Fruit fly (Drosophila melanogaster) whole organism, embryonic: ENCODE measurements around the gene CG13690.

ENCODE experiments used
- Aef1 ChIP-seq: fragments of 200-800 bp; sonication (Bioruptor generic); IDR thresholded peaks from 3 replicates; pipeline ENCODE4 v1.3.6; 2022; ENCODE audit warnings: missing biosample characterization, missing genetic modification characterization
- C15 ChIP-seq: fragments of 200-800 bp; sonication (Bioruptor generic); IDR thresholded peaks from 3 replicates; pipeline ENCODE4 v1.3.6; 2022; ENCODE audit warnings: missing biosample characterization, missing genetic modification characterization
- CG10267 ChIP-seq: fragments of 200-800 bp; sonication (Bioruptor generic); optimal IDR thresholded peaks from 2 replicates; lab custom pipeline; 2018; ENCODE audit warnings: missing biosample characterization, mild to moderate bottlenecking, missing genetic modification characterization, moderate library complexity
- CG10543 ChIP-seq: fragments of 200-800 bp; sonication (Bioruptor generic); optimal IDR thresholded peaks from 3 replicates; lab custom pipeline; 2017; ENCODE audit warnings: missing biosample characterization, mild to moderate bottlenecking, missing genetic modification characterization, moderate library complexity
- CG12769 ChIP-seq: fragments of 200-800 bp; sonication (Bioruptor generic); optimal IDR thresholded peaks from 2 replicates; lab custom pipeline; 2019; ENCODE audit warnings: missing biosample characterization, mild to moderate bottlenecking, missing genetic modification characterization, moderate library complexity
- CG2116 ChIP-seq: fragments of 200-800 bp; sonication (Bioruptor generic); optimal IDR thresholded peaks from 3 replicates; lab custom pipeline; 2018; ENCODE audit warnings: missing biosample characterization, mild to moderate bottlenecking, missing genetic modification characterization
- CG2202 ChIP-seq: fragments of 200-800 bp; sonication (Bioruptor generic); optimal IDR thresholded peaks from 2 replicates; lab custom pipeline; 2018; ENCODE audit warnings: missing biosample characterization, mild to moderate bottlenecking, missing genetic modification characterization
- CG2678 ChIP-seq: fragments of 200-800 bp; sonication (Bioruptor generic); optimal IDR thresholded peaks from 3 replicates; lab custom pipeline; 2019; ENCODE audit warnings: missing biosample characterization, mild to moderate bottlenecking, missing genetic modification characterization, moderate library complexity
- CG31365 ChIP-seq: fragments of 200-800 bp; sonication (Bioruptor generic); optimal IDR thresholded peaks from 2 replicates; lab custom pipeline; 2018; ENCODE audit warnings: missing biosample characterization, mild to moderate bottlenecking, missing genetic modification characterization
- CG31388 ChIP-seq: fragments of 200-800 bp; sonication (Bioruptor generic); optimal IDR thresholded peaks from 2 replicates; lab custom pipeline; 2016; ENCODE audit warnings: missing biosample characterization, missing genetic modification characterization
- CG34376 ChIP-seq: fragments of 200-800 bp; sonication (Bioruptor generic); optimal IDR thresholded peaks from 2 replicates; lab custom pipeline; 2018; ENCODE audit warnings: missing biosample characterization, mild to moderate bottlenecking, missing genetic modification characterization
- CG4617 ChIP-seq: fragments of 200-800 bp; sonication (Bioruptor generic); optimal IDR thresholded peaks from 3 replicates; lab custom pipeline; 2016; ENCODE audit warnings: missing biosample characterization, missing genetic modification characterization, borderline replicate concordance
- CG5180 ChIP-seq: fragments of 200-800 bp; sonication (Bioruptor generic); optimal IDR thresholded peaks from 3 replicates; lab custom pipeline; 2017; ENCODE audit warnings: missing biosample characterization, missing genetic modification characterization, mild to moderate bottlenecking, moderate library complexity, missing genetic modification reagents
- CG6654 ChIP-seq: fragments of 200-800 bp; sonication (Bioruptor generic); optimal IDR thresholded peaks from 2 replicates; lab custom pipeline; 2017; ENCODE audit warnings: missing biosample characterization, mild to moderate bottlenecking, missing genetic modification characterization
- CG7963 ChIP-seq: fragments of 200-800 bp; sonication (Bioruptor generic); IDR thresholded peaks from 3 replicates; pipeline ENCODE4 v1.3.6; 2022; ENCODE audit warnings: missing biosample characterization, missing genetic modification characterization; ENCODE audit not compliant: partially characterized antibody
- CG8359 ChIP-seq: fragments of 200-800 bp; sonication (Bioruptor generic); optimal IDR thresholded peaks from 2 replicates; lab custom pipeline; 2017; ENCODE audit warnings: missing biosample characterization, mild to moderate bottlenecking, missing genetic modification characterization, borderline replicate concordance
- CG8924 ChIP-seq: fragments of 200-800 bp; optimal IDR thresholded peaks from 3 replicates; lab custom pipeline; 2019; ENCODE audit warnings: missing biosample characterization, mild to moderate bottlenecking, missing genetic modification characterization, moderate library complexity
- CG9609 ChIP-seq: fragments of 200-800 bp; sonication (Bioruptor generic); optimal IDR thresholded peaks from 3 replicates; lab custom pipeline; 2016; ENCODE audit warnings: missing biosample characterization, missing genetic modification characterization
- CTCF ChIP-seq: fragments of 200-800 bp; sonication (Bioruptor generic); optimal IDR thresholded peaks from 2 replicates; lab custom pipeline; 2017; ENCODE audit warnings: missing biosample characterization, mild to moderate bottlenecking, missing genetic modification characterization, moderate library complexity
- D19B ChIP-seq: fragments of 200-800 bp; sonication (Bioruptor generic); optimal IDR thresholded peaks from 2 replicates; lab custom pipeline; 2017; ENCODE audit warnings: missing biosample characterization, mild to moderate bottlenecking, missing genetic modification characterization
- Deaf1 ChIP-seq: fragments of 200-800 bp; optimal IDR thresholded peaks from 3 replicates; lab custom pipeline; 2019; ENCODE audit warnings: missing biosample characterization, mild to moderate bottlenecking, missing genetic modification characterization, moderate library complexity
- Eip74EF ChIP-seq, 2 experiments: fragments of 200-800 bp in 1 of 2; fragments of >200 bp in 1 of 2; sonication (Bioruptor generic) in 1 of 2; optimal IDR thresholded peaks; 2 replicates each; lab custom pipeline; 2017 to 2019; ENCODE audit warnings: missing biosample characterization in 2 of 2, missing genetic modification characterization in 2 of 2, mild to moderate bottlenecking in 1 of 2, moderate library complexity in 1 of 2
- Kr ChIP-seq: fragments of 200-800 bp; sonication (Bioruptor generic); optimal IDR thresholded peaks from 2 replicates; lab custom pipeline; 2017; ENCODE audit warnings: missing biosample characterization, mild to moderate bottlenecking, missing genetic modification characterization
- Lhr ChIP-seq: fragments of 200-800 bp; sonication (Bioruptor generic); optimal IDR thresholded peaks from 3 replicates; lab custom pipeline; 2017; ENCODE audit warnings: mild to moderate bottlenecking, missing biosample characterization, missing genetic modification reagents, missing genetic modification characterization
- MBD-R2 ChIP-seq: fragments of 200-800 bp; sonication (Bioruptor generic); IDR thresholded peaks from 2 replicates; pipeline ENCODE4 v1.3.6; 2022; ENCODE audit warnings: missing biosample characterization, missing genetic modification characterization
- Opbp ChIP-seq: fragments of 200-800 bp; sonication (Bioruptor generic); IDR thresholded peaks from 3 replicates; pipeline ENCODE4 v1.3.6; 2022; ENCODE audit warnings: missing biosample characterization, missing genetic modification characterization; ENCODE audit not compliant: partially characterized antibody
- Rfx ChIP-seq: fragments of 200-800 bp; sonication (Bioruptor generic); IDR thresholded peaks from 2 replicates; pipeline ENCODE4 v1.3.6; 2022; ENCODE audit warnings: missing biosample characterization, missing genetic modification characterization
- Trl ChIP-seq, 3 experiments: fragments of >200 bp in 2 of 3; fragments of 200-800 bp in 1 of 3; sonication (Bioruptor generic) in 1 of 3; optimal IDR thresholded peaks; 2 replicates in 1 of 3; 3 replicates in 2 of 3; lab custom pipeline; 2016 to 2017; ENCODE audit warnings: missing biosample characterization in 1 of 3, missing genetic modification characterization in 1 of 3
- YL-1 ChIP-seq: fragments of 200-800 bp; sonication (Bioruptor generic); optimal IDR thresholded peaks from 3 replicates; lab custom pipeline; 2017; ENCODE audit warnings: missing biosample characterization, mild to moderate bottlenecking, missing genetic modification characterization
- abd-A ChIP-seq: fragments of 200-800 bp; sonication (Bioruptor generic); optimal IDR thresholded peaks from 3 replicates; lab custom pipeline; 2019; ENCODE audit warnings: missing biosample characterization, mild to moderate bottlenecking, missing genetic modification characterization, moderate library complexity
- bab2 ChIP-seq: fragments of 200-800 bp; sonication (Bioruptor generic); optimal IDR thresholded peaks from 2 replicates; lab custom pipeline; 2016; ENCODE audit warnings: missing biosample characterization, missing genetic modification characterization
- chinmo ChIP-seq: fragments of 200-800 bp; sonication (Bioruptor generic); IDR thresholded peaks from 4 replicates; pipeline ENCODE4 v1.3.6; 2022; ENCODE audit warnings: missing biosample characterization, missing genetic modification characterization; ENCODE audit not compliant: partially characterized antibody
- ems ChIP-seq: fragments of 200-800 bp; sonication (Bioruptor generic); optimal IDR thresholded peaks from 3 replicates; lab custom pipeline; 2016; ENCODE audit warnings: missing biosample characterization, missing genetic modification characterization
- grn ChIP-seq: fragments of 200-800 bp; sonication (Bioruptor generic); optimal IDR thresholded peaks from 3 replicates; lab custom pipeline; 2017; ENCODE audit warnings: missing biosample characterization, missing genetic modification characterization
- insv ChIP-seq, 2 experiments: fragments of 200-800 bp; sonication (Bioruptor generic); optimal IDR thresholded peaks; 3 replicates each; lab custom pipeline; 2016 to 2018; ENCODE audit warnings: missing biosample characterization in 2 of 2, missing genetic modification characterization in 2 of 2
- jigr1 ChIP-seq: fragments of 200-800 bp; sonication (Bioruptor generic); IDR thresholded peaks from 3 replicates; pipeline ENCODE4 v1.3.6; 2022; ENCODE audit warnings: missing biosample characterization, missing genetic modification characterization
- phol ChIP-seq: fragments of 200-800 bp; sonication (Bioruptor generic); optimal IDR thresholded peaks from 3 replicates; lab custom pipeline; 2018; ENCODE audit warnings: missing biosample characterization, mild to moderate bottlenecking, missing genetic modification characterization, moderate library complexity
- psq ChIP-seq: fragments of 200-800 bp; sonication (Bioruptor generic); optimal IDR thresholded peaks from 2 replicates; lab custom pipeline; 2017; ENCODE audit warnings: missing biosample characterization, missing genetic modification characterization
- sens ChIP-seq: fragments of 200-800 bp; sonication (Bioruptor generic); peaks from one replicate; lab custom pipeline; 2016; ENCODE audit warnings: missing biosample characterization, missing genetic modification characterization
- seq ChIP-seq: fragments of 200-800 bp; sonication (Bioruptor generic); IDR thresholded peaks from 2 replicates; pipeline ENCODE4 v1.3.6; 2022; ENCODE audit warnings: missing biosample characterization, missing genetic modification characterization
- shn ChIP-seq: fragments of 200-800 bp; sonication (Bioruptor generic); optimal IDR thresholded peaks from 3 replicates; lab custom pipeline; 2016; ENCODE audit warnings: missing biosample characterization, missing genetic modification characterization
- sim ChIP-seq: fragments of 200-800 bp; sonication (Bioruptor generic); IDR thresholded peaks from 2 replicates; pipeline ENCODE4 v1.3.6; 2022; ENCODE audit warnings: missing biosample characterization, missing genetic modification characterization
- slp2 ChIP-seq: fragments of 200-800 bp; sonication (Bioruptor generic); optimal IDR thresholded peaks from 2 replicates; lab custom pipeline; 2016; ENCODE audit warnings: missing biosample characterization, missing genetic modification characterization
- tin ChIP-seq: fragments of 200-800 bp; sonication (Bioruptor generic); optimal IDR thresholded peaks from 3 replicates; lab custom pipeline; 2016; ENCODE audit warnings: missing biosample characterization, missing genetic modification characterization

CG13690 gene

DNA sequence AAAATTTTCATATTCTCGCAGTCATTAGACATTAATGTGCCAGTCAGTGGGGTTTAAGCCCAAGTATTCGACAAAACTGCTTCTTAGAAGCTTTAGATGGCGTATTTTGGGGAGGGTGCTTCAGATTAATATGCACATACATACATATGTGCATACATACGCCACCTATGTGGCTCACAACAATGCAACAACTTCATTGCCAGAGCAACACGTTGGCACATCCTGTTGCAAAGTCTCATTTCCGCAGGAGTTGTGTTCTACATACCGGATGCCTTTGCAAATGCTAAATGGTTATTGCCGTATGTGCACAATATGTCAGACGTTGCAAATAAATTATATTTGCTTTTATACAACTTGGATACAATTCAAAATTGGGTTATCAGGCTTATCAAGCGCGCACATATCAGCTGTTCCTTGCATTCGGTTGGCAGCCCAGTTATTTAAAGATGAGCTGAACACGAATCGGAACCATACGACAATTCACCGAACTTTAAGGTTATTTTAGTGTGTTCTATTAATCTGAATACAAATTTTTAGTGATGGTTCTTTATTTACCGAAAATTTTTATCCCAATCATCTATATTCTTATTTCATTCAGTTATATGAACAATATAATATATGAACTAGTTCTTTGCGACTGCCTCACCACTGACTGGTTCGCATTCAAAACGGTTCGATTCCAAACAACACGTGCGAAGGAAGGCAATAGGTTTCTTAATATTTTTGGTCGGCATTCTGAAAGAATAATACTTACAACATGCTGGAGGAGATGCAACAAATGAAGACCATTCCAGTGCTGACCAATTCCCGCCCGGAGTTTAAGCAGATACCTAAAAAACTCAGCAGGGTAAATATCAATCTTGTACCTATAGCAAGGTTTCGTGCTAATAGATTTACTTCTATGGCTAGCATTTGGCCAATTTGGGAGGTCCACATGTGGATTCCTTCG is 15.6 kb downstream of the CG13690 start, which contains the start of gene Polr1B (continued):
- TF ChIP-seq CG31388, result no peak
- no peak for TF ChIP-seq insv (GFP tag; optimal IDR thresholded peaks at IDR 0.05; lab: Kevin White, UChicago)
- no peak for TF ChIP-seq bab2 (GFP tag; lab: Kevin White, UChicago)
- no peak for TF ChIP-seq sim (GFP tag; lab: Robert Waterston, UW)
- TF ChIP-seq seq (GFP tag; lab: Robert Waterston, UW), result no peak
- TF ChIP-seq MBD-R2 (GFP tag; lab: Robert Waterston, UW), result peak; percentile 74
- no peak for TF ChIP-seq ems
- TF ChIP-seq slp2, result no peak
- TF ChIP-seq Lhr (GFP tag; lab: Kevin White, UChicago), result no peak
- no peak for TF ChIP-seq CG8924 (tag; lab: Kevin White, UChicago)
- TF ChIP-seq YL-1 (GFP tag; lab: Kevin White, UChicago), result peak; percentile 53
- no peak for TF ChIP-seq CG6654 (GFP tag; lab: Kevin White, UChicago)
- no peak for TF ChIP-seq Eip74EF (GFP tag; optimal IDR thresholded peaks at IDR 0.05; lab: Kevin White, UChicago)
- no peak for TF ChIP-seq Kr (GFP tag; lab: Kevin White, UChicago)
- TF ChIP-seq CG10543 (GFP tag; lab: Kevin White, UChicago), result no peak
- no peak for TF ChIP-seq CG2678 (tag; lab: Kevin White, UChicago)
- no peak for TF ChIP-seq CG12769 (tag; lab: Kevin White, UChicago)
- no peak for TF ChIP-seq CG31365 (tag; lab: Kevin White, UChicago)
- peak; percentile 46 for TF ChIP-seq CG10267 (tag; lab: Kevin White, UChicago)
- TF ChIP-seq psq (GFP tag; lab: Kevin White, UChicago), result no peak
- no peak for TF ChIP-seq Trl (optimal IDR thresholded peaks at IDR 0.05; lab: Kevin White, UChicago)
- no peak for TF ChIP-seq Trl (GFP tag; optimal IDR thresholded peaks at IDR 0.05; lab: Kevin White, UChicago)
- TF ChIP-seq CG4617 (GFP tag; lab: Kevin White, UChicago), result peak; percentile 26
- TF ChIP-seq D19B (GFP tag; lab: Kevin White, UChicago), result no peak
- TF ChIP-seq tin (GFP tag; lab: Kevin White, UChicago), result no peak
- peak; percentile 62 for TF ChIP-seq CG2116 (GFP tag; lab: Kevin White, UChicago)
- TF ChIP-seq phol, result peak; percentile 50
- no peak for TF ChIP-seq CG7963 (GFP tag; lab: Robert Waterston, UW)

DNA sequence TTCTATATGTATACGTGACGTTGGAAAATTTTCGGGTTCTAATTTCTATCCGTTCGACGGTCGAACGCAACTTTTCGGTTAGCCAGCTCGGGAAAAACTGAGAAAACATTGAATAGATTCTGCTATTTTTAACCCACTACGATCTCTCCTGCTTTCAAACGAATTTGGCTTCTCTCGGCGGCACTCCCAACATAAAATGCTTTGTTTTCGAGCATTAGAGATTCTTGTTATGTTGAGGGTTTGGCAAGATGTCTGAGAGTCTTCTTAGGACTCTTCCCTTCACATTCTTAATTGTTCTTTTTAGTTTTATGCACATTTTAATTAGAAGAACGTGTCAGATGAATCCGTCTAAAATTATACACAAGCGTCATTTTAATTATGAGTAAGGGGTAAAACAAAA is 17.4 kb downstream of the CG13690 start, which contains the start of gene CG4213:
Gene CG4213, minus strand, starts transcription at position 101 of the 400 bp plus-strand sequence.
- TF ChIP-seq CG12769 (tag; lab: Kevin White, UChicago), result peak; percentile 21
- peak in 1 of 2 experiments; percentile 29 for TF ChIP-seq Trl (optimal IDR thresholded peaks at IDR 0.05; lab: Kevin White, UChicago)
- no peak for TF ChIP-seq Trl (GFP tag; optimal IDR thresholded peaks at IDR 0.05; lab: Kevin White, UChicago)
- no peak for TF ChIP-seq CG9609 (GFP tag; lab: Kevin White, UChicago)
- 0 out of 4 replicates have a peak, but pooled peaks have one; percentile 4 for TF ChIP-seq chinmo (GFP tag; lab: Robert Waterston, UW)
- peak; percentile 35 for TF ChIP-seq sens (GFP tag; lab: Kevin White, UChicago)

DNA sequence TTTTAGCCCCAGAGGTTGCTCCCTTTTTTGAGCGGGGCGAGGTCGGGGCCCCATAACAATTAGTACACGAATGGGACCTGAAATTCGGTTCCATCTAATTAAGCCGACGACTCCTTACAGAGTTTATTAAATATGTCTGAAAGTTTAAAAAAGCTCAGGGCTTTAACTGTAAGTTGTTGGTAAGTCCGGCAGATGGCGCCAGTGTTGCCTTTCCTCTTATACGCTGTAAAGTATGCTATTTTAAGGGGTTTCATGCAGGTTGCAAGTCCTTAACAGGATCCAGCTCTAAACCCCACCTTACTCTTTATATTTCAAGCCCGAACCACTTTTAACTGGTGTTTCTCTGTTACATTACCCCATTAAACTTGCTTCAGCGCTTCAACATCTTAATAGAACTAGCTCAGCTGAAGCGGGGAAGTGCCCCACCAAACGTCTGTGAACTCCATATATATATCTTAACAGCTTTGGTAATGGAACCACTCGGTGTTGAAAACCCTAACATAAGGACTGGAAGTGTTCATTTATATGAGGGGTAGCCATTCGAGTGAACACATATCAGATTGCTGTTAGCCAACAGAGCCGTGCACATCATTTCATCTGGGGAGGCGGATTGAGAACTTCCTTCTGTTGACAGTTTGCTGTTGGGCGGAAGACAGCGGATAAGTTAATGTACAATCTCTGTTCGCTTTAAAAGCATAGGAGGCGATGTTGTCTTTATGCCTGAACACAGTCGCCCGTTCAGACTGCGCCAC is 23.9 kb downstream of the CG13690 start:
- TF ChIP-seq jigr1 (GFP tag; lab: Robert Waterston, UW), result no peak
- no peak for TF ChIP-seq CG34376 (GFP tag; lab: Kevin White, UChicago)
- no peak for TF ChIP-seq CG2202
- TF ChIP-seq C15, result no peak
- no peak for TF ChIP-seq Aef1 (GFP tag; lab: Robert Waterston, UW)
- peak; percentile 84 for TF ChIP-seq abd-A
- no peak for TF ChIP-seq shn
- no peak for TF ChIP-seq CG8359 (GFP tag; lab: Kevin White, UChicago)
- TF ChIP-seq CTCF (GFP tag; lab: Kevin White, UChicago), result peak; percentile 90
- TF ChIP-seq Opbp (GFP tag; lab: Robert Waterston, UW), result no peak
- TF ChIP-seq Rfx, result 0 out of 2 replicates have a peak, but pooled peaks have one; percentile 13
- TF ChIP-seq Lhr (GFP tag; lab: Kevin White, UChicago), result no peak
- peak; percentile 31 for TF ChIP-seq Deaf1 (tag; lab: Kevin White, UChicago)
- TF ChIP-seq CG5180 (GFP tag; lab: Kevin White, UChicago), result peak; percentile 96
- TF ChIP-seq grn (GFP tag; lab: Kevin White, UChicago), result no peak
